Worm (Caenorhabditis elegans) whole organism, L4 larva: ENCODE data around the gene mes-6.
A peak's percentile ranks its signal among the peaks of the same experiment; 100 is the strongest.

ENCODE experiments used
- Y48G9A.11 ChIP-seq: fragments of 200-800 bp; sonication (Bioruptor generic); IDR thresholded peaks from 2 replicates; pipeline ENCODE4 v1.3.6; 2022; ENCODE audit warnings: missing genetic modification reagents, missing genetic modification characterization, missing compliant biosample characterization
- ces-1 ChIP-seq: fragments of 150-350 bp; sonication (generic microtip); optimal IDR thresholded peaks from 4 replicates; lab custom pipeline; 2014; ENCODE audit warnings: missing biosample characterization, missing genetic modification reagents, missing genetic modification characterization
- daf-12 ChIP-seq: fragments of 150-350 bp; optimal IDR thresholded peaks from 2 replicates; lab custom pipeline; 2014; ENCODE audit warnings: missing biosample characterization, missing genetic modification reagents, missing genetic modification characterization
- daf-19 ChIP-seq: fragments of 200-800 bp; sonication (Bioruptor generic); conservative IDR thresholded peaks from 2 replicates; pipeline ENCODE4 v1.3.6; 2022; ENCODE audit warnings: missing genetic modification characterization, missing compliant biosample characterization
- dmd-9 ChIP-seq: fragments of 200-800 bp; sonication (Bioruptor generic); IDR thresholded peaks from 2 replicates; pipeline ENCODE4 v1.3.6; 2022; ENCODE audit warnings: missing genetic modification reagents, missing genetic modification characterization, missing compliant biosample characterization
- dpl-1 ChIP-seq: fragments of 150-350 bp; optimal IDR thresholded peaks from 2 replicates; lab custom pipeline; 2014; ENCODE audit warnings: missing biosample characterization, missing genetic modification reagents, missing genetic modification characterization
- mdl-1 ChIP-seq, 2 experiments: fragments of 150-350 bp in 1 of 2; sonication (generic microtip) in 1 of 2; optimal IDR thresholded peaks; 2 replicates each; lab custom pipeline; 2014 to 2017; ENCODE audit warnings: missing biosample characterization in 2 of 2, missing genetic modification characterization in 2 of 2
- nhr-11 ChIP-seq: fragments of 150-350 bp; optimal IDR thresholded peaks from 2 replicates; lab custom pipeline; 2014; ENCODE audit warnings: missing biosample characterization, missing genetic modification characterization
- nhr-77 ChIP-seq: fragments of 150-350 bp; optimal IDR thresholded peaks from 2 replicates; lab custom pipeline; 2014; ENCODE audit warnings: missing biosample characterization, missing genetic modification characterization
- rbr-2 ChIP-seq: sonication (generic microtip); optimal IDR thresholded peaks from 2 replicates; lab custom pipeline; 2016; ENCODE audit warnings: missing genotype, missing genetic modification characterization, missing compliant biosample characterization
- set-16 ChIP-seq: fragments of 200-800 bp; sonication (Bioruptor generic); IDR thresholded peaks from 2 replicates; pipeline ENCODE4 v1.3.6; 2022; ENCODE audit warnings: missing genetic modification reagents, missing genetic modification characterization, missing compliant biosample characterization

DNA sequence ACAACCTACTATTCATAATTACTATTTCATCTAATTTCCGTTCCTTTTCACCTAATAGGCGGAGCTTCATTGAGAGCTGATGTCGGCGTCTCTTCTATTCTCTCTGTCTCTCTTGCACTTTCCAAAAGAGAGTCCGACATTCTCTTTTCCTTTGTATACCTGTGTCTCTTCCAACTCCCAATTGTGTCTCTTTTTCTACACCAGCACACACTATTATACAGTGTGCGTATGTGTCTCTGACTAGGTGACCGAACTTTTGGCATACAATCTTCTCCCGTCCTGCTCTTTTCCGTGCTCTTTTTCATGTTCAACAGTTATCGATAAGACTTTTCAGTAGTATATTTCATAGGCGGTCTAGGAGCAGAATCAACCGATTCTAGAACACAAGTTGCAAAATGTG, 29.2 kb downstream of the mes-6 start:
- TF ChIP-seq daf-19 (GFP tag; lab: Robert Waterston, UW) (no peak), dpl-1 (GFP tag; lab: Kevin White, UChicago) (no peak), rbr-2 (tag; lab: Kevin White, UChicago) (no peak), Y48G9A.11 (no peak), mdl-1 (tag; optimal IDR thresholded peaks at IDR 0.05; lab: Kevin White, UChicago) (no peak), nhr-77 (tag; lab: Kevin White, UChicago) (peak; percentile 18), ces-1 (GFP tag; lab: Kevin White, UChicago) (no peak), set-16 (GFP tag; lab: Robert Waterston, UW) (no peak), dmd-9 (GFP tag; lab: Robert Waterston, UW) (no peak), daf-12 (no peak), nhr-11 (tag; lab: Kevin White, UChicago) (no peak)
